Fruit fly (Drosophila melanogaster) whole organism, pupa: Measurements from ENCODE around the gene CG14230.

Source experiments
- CG10348 ChIP-seq: fragments of 200-800 bp; sonication (Bioruptor generic); IDR thresholded peaks from 2 replicates; pipeline ENCODE4 v1.3.6; 2022; ENCODE audit warnings: missing biosample characterization, missing genetic modification characterization
- CG12605 ChIP-seq: fragments of 200-800 bp; sonication (Bioruptor generic); IDR thresholded peaks from 2 replicates; pipeline ENCODE4 v1.3.6; 2022; ENCODE audit warnings: missing biosample characterization, missing genetic modification characterization
- CG13204 ChIP-seq: fragments of 200-800 bp; sonication (Bioruptor generic); optimal IDR thresholded peaks from 2 replicates; lab custom pipeline; 2018; ENCODE audit warnings: missing biosample characterization, mild to moderate bottlenecking, missing genetic modification characterization, moderate library complexity
- CG14655 ChIP-seq: fragments of 200-800 bp; sonication (Bioruptor generic); optimal IDR thresholded peaks from 3 replicates; lab custom pipeline; 2017; ENCODE audit warnings: mild to moderate bottlenecking, missing biosample characterization, missing genetic modification reagents, missing genetic modification characterization
- CG15710 ChIP-seq: fragments of 200-800 bp; sonication (Bioruptor generic); optimal IDR thresholded peaks from 2 replicates; lab custom pipeline; 2018; ENCODE audit warnings: missing biosample characterization, mild to moderate bottlenecking, missing genetic modification characterization, moderate library complexity
- CG17806 ChIP-seq: fragments of 200-800 bp; sonication (Bioruptor generic); optimal IDR thresholded peaks from 2 replicates; lab custom pipeline; 2018; ENCODE audit warnings: missing biosample characterization, mild to moderate bottlenecking, missing genetic modification characterization, moderate library complexity
- CG32121 ChIP-seq: fragments of 200-800 bp; sonication (Bioruptor generic); IDR thresholded peaks from 2 replicates; pipeline ENCODE4 v1.3.6; 2022; ENCODE audit warnings: missing biosample characterization, missing genetic modification characterization
- CG34367 ChIP-seq: fragments of 200-800 bp; sonication (Bioruptor generic); optimal IDR thresholded peaks from 2 replicates; lab custom pipeline; 2018; ENCODE audit warnings: missing biosample characterization, mild to moderate bottlenecking, missing genetic modification characterization
- CG4496 ChIP-seq: fragments of 200-800 bp; sonication (Bioruptor generic); IDR thresholded peaks from 3 replicates; pipeline ENCODE4 v1.3.6; 2022; ENCODE audit warnings: missing biosample characterization, missing genetic modification characterization
- CG8159 ChIP-seq: fragments of 200-800 bp; sonication (Bioruptor generic); optimal IDR thresholded peaks from 3 replicates; lab custom pipeline; 2018; ENCODE audit warnings: missing biosample characterization, mild to moderate bottlenecking, missing genetic modification characterization, moderate library complexity
- CG8301 ChIP-seq: fragments of 200-800 bp; sonication (Bioruptor generic); optimal IDR thresholded peaks from 2 replicates; lab custom pipeline; 2018; ENCODE audit warnings: missing biosample characterization, mild to moderate bottlenecking, missing genetic modification characterization
- CG9948 ChIP-seq: fragments of 200-800 bp; sonication (Bioruptor generic); optimal IDR thresholded peaks from 2 replicates; lab custom pipeline; 2018; ENCODE audit warnings: missing biosample characterization, mild to moderate bottlenecking, missing genetic modification characterization, moderate library complexity
- D1 ChIP-seq: fragments of 200-800 bp; sonication (Bioruptor generic); optimal IDR thresholded peaks from 2 replicates; lab custom pipeline; 2018; ENCODE audit warnings: missing biosample characterization, mild to moderate bottlenecking, missing genetic modification characterization, moderate library complexity
- EcR ChIP-seq: fragments of 200-800 bp; sonication (Bioruptor generic); optimal IDR thresholded peaks from 3 replicates; lab custom pipeline; 2019; ENCODE audit warnings: missing biosample characterization, missing genetic modification characterization, mild to moderate bottlenecking, moderate library complexity, missing genetic modification reagents
- Ets98B ChIP-seq: fragments of 200-800 bp; sonication (Bioruptor generic); IDR thresholded peaks from 2 replicates; pipeline ENCODE4 v1.3.6; 2022; ENCODE audit warnings: missing biosample characterization, missing genetic modification characterization
- Pif1A ChIP-seq: fragments of 200-800 bp; sonication (Bioruptor generic); optimal IDR thresholded peaks from 3 replicates; lab custom pipeline; 2016; ENCODE audit warnings: missing biosample characterization, missing genetic modification characterization
- Pif1B ChIP-seq: fragments of 200-800 bp; sonication (Bioruptor generic); optimal IDR thresholded peaks from 3 replicates; lab custom pipeline; 2016; ENCODE audit warnings: missing biosample characterization, missing genetic modification characterization
- Snoo ChIP-seq: fragments of 200-800 bp; sonication (Bioruptor generic); optimal IDR thresholded peaks from 3 replicates; lab custom pipeline; 2017; ENCODE audit warnings: missing biosample characterization, mild to moderate bottlenecking, missing genetic modification characterization, inconsistent platforms
- fd96Ca ChIP-seq: fragments of 200-800 bp; sonication (Bioruptor generic); IDR thresholded peaks from 3 replicates; pipeline ENCODE4 v1.3.6; 2022; ENCODE audit warnings: missing biosample characterization, missing genetic modification characterization
- gl ChIP-seq: fragments of 200-800 bp; sonication (Bioruptor generic); optimal IDR thresholded peaks from 2 replicates; lab custom pipeline; 2018; ENCODE audit warnings: missing biosample characterization, mild to moderate bottlenecking, missing genetic modification characterization
- rn ChIP-seq: fragments of 200-800 bp; sonication (Bioruptor generic); IDR thresholded peaks from 2 replicates; pipeline ENCODE4 v1.3.6; 2022; ENCODE audit warnings: missing biosample characterization, missing genetic modification characterization

The CG14230 gene

DNA sequence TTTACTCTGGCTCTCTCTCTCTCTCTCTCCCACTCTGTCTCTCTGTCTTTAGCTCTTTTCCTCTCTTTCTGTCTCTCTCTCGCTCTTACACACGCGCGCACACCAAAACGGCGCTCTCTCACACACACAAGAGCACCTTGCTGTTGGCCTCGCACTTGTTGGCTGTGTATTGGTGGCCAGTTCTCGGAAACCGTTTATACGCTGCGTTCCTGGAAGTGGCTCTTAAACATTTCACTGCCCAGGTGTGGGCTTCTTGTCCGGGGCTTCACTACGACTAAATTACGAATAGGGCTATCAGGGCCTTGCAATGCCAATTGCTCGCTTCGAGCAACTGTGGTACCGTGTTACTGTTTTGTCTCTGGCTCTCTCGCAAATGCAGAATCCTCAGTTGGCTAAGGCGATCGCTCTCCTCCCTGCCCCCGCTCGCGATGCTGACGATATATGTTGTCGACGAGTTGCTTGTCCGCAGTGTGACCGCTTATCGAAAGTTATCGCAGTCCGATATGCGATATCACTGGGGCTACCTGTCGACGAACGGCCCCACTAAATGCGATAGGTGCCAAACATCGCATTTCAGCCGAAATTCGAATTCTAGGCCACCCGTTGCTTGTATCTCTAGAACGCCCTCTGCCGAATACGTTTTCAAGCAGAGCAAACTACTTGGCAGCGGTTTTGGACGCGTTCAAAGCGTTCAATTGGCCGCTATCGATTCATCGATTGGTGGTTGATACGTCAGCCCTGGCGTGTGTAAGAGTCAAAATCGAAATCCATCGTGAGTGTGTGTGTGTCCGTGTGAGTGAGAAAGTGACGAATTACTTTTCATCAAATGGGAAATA lies 20.7 kb upstream of the CG14230 start, which contains the start of the genes dome and Ubqn:
dome (minus strand) TSS at position 479 of the 836 bp plus-strand sequence.
Ubqn (plus strand) TSS at position 769 of the 836 bp plus-strand sequence.
- TF ChIP-seq CG13204 (peak; percentile 14), fd96Ca (no peak), Ets98B (GFP tag; lab: Robert Waterston, UW) (peak; percentile 41; the same call in 1 of the 2 replicates), CG4496 (GFP tag; lab: Robert Waterston, UW) (peak; percentile 29; the same call in 2 of the 3 replicates), CG9948 (tag; lab: Kevin White, UChicago) (no peak), D1 (tag; lab: Kevin White, UChicago) (no peak), CG17806 (tag; lab: Kevin White, UChicago) (no peak), CG12605 (GFP tag; lab: Robert Waterston, UW) (no peak), gl (no peak), CG15710 (no peak)

DNA sequence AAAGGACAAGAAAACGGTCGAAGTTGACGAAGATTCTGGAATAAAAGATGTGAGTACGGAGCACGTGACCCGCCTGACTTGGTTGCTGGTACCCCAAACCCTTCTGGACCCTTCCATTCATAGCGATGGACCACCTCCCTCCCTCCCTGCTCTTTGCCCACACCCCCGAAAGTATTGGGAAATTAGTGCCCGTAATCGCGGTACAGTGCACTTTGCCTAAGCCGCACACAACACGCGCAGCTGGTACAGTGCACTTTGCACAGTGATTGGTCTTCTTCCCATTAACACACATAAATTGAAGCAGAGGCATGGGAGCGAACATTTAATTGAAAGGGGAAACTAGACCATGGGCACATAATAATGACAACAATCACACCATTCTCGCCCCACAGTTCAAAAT lies 19.9 kb upstream of the CG14230 start:
- TF ChIP-seq CG32121 (GFP tag; lab: Robert Waterston, UW) (peak; percentile 40; the same call in 1 of the 2 replicates), D1 (tag; lab: Kevin White, UChicago) (no peak), CG8159 (tag; lab: Kevin White, UChicago) (no peak), Ets98B (GFP tag; lab: Robert Waterston, UW) (peak; percentile 14; the same call in 1 of the 2 replicates), EcR (GFP tag; lab: Kevin White, UChicago) (no peak), CG10348 (GFP tag; lab: Robert Waterston, UW) (0 out of 2 replicates have a peak, but pooled peaks have one; percentile 10), CG15710 (no peak)

DNA sequence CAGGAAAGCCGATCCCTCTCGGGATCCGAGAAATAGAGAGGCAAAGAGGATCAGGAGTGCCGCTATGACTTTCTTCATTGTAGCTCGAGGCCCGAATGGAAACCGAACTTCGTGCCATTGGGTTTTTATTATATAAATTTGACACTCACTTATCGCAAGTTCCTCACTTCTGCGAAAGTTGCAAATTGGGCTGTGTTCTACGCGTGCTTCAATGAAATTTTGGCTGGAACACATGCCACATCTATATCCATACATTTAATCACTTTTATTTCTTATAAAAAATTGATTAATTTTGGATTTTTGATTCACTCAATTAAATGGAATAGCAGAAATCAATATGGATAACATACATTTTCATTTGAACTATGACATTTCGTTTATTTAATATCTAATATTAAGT lies 15.1 kb upstream of the CG14230 start, which contains the start of gene CG14227:
CG14227 (minus strand) TSS at position 101 of the 400 bp plus-strand sequence.
- TF ChIP-seq Pif1B (no peak), CG4496 (GFP tag; lab: Robert Waterston, UW) (no peak), fd96Ca (no peak), CG12605 (GFP tag; lab: Robert Waterston, UW) (no peak), Pif1A (GFP tag; lab: Kevin White, UChicago) (no peak), CG13204 (no peak), CG10348 (GFP tag; lab: Robert Waterston, UW) (no peak), rn (GFP tag; lab: Robert Waterston, UW) (no peak), CG8159 (tag; lab: Kevin White, UChicago) (no peak), CG17806 (tag; lab: Kevin White, UChicago) (no peak), CG32121 (GFP tag; lab: Robert Waterston, UW) (no peak)
- TF ChIP-seq, all 21 proteins: peak for 0

DNA sequence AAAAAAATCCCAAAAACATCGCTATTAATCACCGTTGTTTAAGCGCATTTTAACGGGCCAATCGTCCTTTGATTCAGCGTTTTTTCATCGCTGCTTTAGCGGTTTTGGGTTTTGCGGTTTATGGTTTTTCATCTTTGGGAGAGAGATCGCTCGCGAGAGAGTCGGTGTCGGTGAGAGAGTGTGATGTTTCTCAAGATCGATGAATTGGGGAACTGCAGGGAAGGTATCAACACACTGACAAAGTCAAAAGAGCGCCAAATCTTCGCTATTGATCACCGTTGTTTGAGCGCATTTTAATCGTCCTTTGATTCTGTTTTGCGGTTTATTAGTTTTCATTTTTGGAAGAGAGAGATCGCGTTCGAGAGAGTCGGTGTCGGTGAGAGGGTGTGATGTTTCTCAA lies 13.9 kb upstream of the CG14230 start:
- TF ChIP-seq rn (GFP tag; lab: Robert Waterston, UW) = no peak
- no peak for TF ChIP-seq CG15710
- TF ChIP-seq, all 21 proteins: peak for 0

DNA sequence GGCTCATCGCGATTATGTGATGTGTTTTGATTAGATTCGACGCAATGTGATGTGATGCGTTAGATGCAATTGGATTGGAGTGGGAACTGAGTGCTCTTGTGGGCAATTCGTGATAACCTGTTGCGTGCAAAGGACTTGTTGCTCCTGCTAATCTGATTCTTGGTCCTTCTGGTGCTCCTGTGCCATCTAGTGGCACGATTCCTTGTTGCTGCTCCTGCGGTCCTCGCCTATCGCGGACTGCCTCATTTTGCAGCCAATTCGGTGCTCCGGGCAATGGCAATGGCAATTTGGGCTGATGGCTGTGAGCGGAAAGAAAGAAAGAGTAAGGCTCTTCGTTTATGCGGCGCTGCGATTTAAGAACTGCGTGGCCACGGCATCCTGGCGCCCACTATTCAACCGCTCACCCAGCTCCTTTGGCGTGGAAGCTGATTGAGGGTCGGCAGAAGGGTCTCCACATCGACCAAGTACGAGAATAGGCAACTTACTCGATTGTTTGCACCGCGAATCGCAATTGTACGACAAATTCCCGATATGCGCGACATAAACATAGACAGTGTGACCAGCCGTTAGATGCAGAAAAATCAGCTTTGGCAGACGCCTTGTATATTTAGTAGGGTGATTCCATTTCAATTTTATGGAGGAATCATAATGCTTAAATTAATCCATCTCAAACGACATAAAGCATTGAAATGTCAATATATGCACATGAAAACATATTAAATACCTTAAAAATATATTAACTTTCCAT lies 10.9 kb upstream of the CG14230 start, which contains the start of gene Mer:
Mer (minus strand) TSS at position 550 of the 748 bp plus-strand sequence.
- peak; percentile 82 for TF ChIP-seq CG15710
- no peak for TF ChIP-seq CG14655 (GFP tag; lab: Kevin White, UChicago)
- TF ChIP-seq rn (GFP tag; lab: Robert Waterston, UW) = peak; percentile 66; the same call in 1 of the 2 replicates
- TF ChIP-seq CG17806 (tag; lab: Kevin White, UChicago) = peak; percentile 77
- TF ChIP-seq CG10348 (GFP tag; lab: Robert Waterston, UW) = no peak
- TF ChIP-seq CG12605 (GFP tag; lab: Robert Waterston, UW) = peak; percentile 73; the same call in 1 of the 2 replicates
- peak; percentile 95 for TF ChIP-seq fd96Ca
- no peak for TF ChIP-seq CG13204
- no peak for TF ChIP-seq D1 (tag; lab: Kevin White, UChicago)
- TF ChIP-seq CG8301 (tag; lab: Kevin White, UChicago) = peak; percentile 87
- no peak for TF ChIP-seq Pif1B
- peak; percentile 87 for TF ChIP-seq CG32121 (GFP tag; lab: Robert Waterston, UW)
- TF ChIP-seq Pif1A (GFP tag; lab: Kevin White, UChicago) = no peak
- peak; percentile 76 for TF ChIP-seq CG34367
- peak; percentile 88 for TF ChIP-seq Ets98B (GFP tag; lab: Robert Waterston, UW)
- TF ChIP-seq gl = peak; percentile 79
- peak; percentile 93 for TF ChIP-seq CG4496 (GFP tag; lab: Robert Waterston, UW)
- peak; percentile 88 for TF ChIP-seq Snoo (tag; lab: Kevin White, UChicago)
- TF ChIP-seq EcR (GFP tag; lab: Kevin White, UChicago) = no peak
- peak; percentile 76 for TF ChIP-seq CG9948 (tag; lab: Kevin White, UChicago)
- TF ChIP-seq CG8159 (tag; lab: Kevin White, UChicago) = peak; percentile 82
